Fruit fly (Drosophila melanogaster) Kc167 (cell line): ENCODE results near the gene CG14893.

ENCODE experiments used
- Myc ChIP-seq: fragments of >200 bp; optimal IDR thresholded peaks from 2 replicates; lab custom pipeline; 2017; ENCODE audit warnings: missing external identifiers
- Sin3A ChIP-seq: fragments of >200 bp; optimal IDR thresholded peaks from 2 replicates; lab custom pipeline; 2018; ENCODE audit warnings: missing external identifiers
- h ChIP-seq: fragments of >200 bp; optimal IDR thresholded peaks from 3 replicates; lab custom pipeline; 2018; ENCODE audit warnings: missing external identifiers
- insv ChIP-seq: fragments of >200 bp; optimal IDR thresholded peaks from 3 replicates; lab custom pipeline; 2018; ENCODE audit warnings: missing external identifiers
- psq ChIP-seq: fragments of >200 bp; optimal IDR thresholded peaks from 2 replicates; lab custom pipeline; 2017; ENCODE audit warnings: missing external identifiers
- ttk ChIP-seq: sonication (Bioruptor generic); optimal IDR thresholded peaks from 2 replicates; lab custom pipeline; 2017; ENCODE audit warnings: missing external identifiers

The CG14893 gene

DNA sequence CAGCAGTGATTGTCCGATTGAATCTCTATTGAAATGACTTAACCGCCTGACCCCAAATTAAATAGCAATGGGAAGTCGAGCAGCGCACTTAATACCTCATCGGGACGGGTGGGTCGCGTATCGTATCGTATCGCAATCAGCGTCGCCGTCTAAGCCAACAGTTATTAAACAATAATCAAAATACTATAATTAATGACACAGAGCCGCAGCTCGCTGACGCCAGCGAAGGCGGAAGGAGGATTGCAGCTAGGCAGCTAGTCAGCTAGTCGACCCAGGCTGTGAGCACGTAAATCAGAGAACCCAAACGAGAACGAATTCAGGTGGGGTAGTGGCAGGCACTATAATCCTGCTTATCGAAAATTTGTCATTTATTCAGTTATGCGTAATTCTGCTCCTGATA, 11.7 kb upstream of the CG14893 start, which contains the start of gene NPF:
NPF (plus strand) TSS at position 301 of the 400 bp plus-strand sequence.
- TF ChIP-seq ttk (no peak), psq (no peak), h (lab: Kevin White, UChicago) (no peak), Sin3A (lab: Kevin White, UChicago) (no peak)

DNA sequence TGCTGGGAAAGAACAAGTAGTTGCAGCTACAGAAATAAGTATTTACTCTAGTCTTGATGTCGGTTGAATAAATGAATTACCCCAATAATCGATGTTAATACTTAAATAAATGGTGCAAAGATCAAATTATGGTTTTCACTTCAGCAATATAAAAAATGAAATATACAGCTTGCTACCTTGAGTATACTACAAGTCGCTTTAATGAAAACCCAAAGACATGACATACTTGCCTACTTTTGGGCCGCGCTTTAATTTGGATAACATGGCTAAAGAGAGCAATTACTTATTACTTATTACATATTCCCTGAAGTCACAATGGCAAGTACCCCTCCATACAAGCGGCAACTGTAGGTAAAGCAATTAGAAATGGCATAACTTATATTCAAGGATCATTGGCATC, 9.3 kb upstream of the CG14893 start:
- no peak for TF ChIP-seq psq
- TF ChIP-seq Myc, result no peak
- TF ChIP-seq ttk, result no peak
- TF ChIP-seq Sin3A (lab: Kevin White, UChicago), result no peak
- no peak for TF ChIP-seq h (lab: Kevin White, UChicago)
- no peak for TF ChIP-seq insv (lab: Kevin White, UChicago)

DNA sequence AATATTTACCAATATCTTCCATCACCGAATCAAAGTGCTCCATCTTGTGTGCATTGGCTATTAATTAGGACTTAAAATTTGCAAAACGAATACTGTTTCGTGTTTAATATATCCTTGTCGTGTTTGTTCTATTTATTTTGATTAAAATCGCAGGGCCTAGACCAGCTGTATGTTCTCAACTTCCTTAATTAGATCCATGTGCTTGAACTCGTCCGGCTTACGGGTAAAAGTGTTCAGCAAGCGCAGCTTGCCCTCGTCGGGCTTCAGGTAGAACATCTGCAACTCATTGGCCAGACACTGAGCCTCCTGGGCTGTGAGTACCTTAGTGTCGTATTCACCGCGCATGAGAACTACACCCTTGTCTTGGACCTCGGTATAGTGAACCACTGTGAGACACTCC, 7.3 kb upstream of the CG14893 start, which contains the start of gene CG12783:
CG12783 (minus strand) TSS at position 101 of the 400 bp plus-strand sequence.
- TF ChIP-seq insv (lab: Kevin White, UChicago) (no peak), ttk (no peak), Sin3A (lab: Kevin White, UChicago) (no peak), psq (no peak), Myc (no peak)

DNA sequence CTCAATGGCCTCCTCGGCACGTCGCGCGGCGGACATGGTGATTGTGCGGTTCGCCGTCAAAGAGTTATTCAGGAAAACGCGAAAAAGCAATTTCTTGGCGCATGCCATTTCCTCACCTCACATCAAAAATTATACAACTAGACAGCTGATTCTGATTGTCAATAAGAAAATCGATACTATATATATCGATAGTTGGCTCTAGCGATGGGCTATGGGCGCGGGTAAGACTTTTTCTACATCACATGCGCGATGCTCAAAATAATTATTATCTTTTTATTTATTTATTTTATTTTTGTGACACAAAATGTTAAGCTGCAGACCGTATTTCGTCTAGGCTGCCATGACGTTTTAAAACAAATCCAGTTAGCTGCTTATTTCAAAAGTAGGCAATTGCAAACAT, 6.3 kb upstream of the CG14893 start, which contains the start of gene CG10340:
CG10340 (minus strand) TSS at position 151 of the 400 bp plus-strand sequence.
- TF ChIP-seq Sin3A (lab: Kevin White, UChicago), result no peak
- TF ChIP-seq Myc, result no peak
- no peak for TF ChIP-seq h (lab: Kevin White, UChicago)
- no peak for TF ChIP-seq insv (lab: Kevin White, UChicago)
- TF ChIP-seq ttk, result no peak
- TF ChIP-seq psq, result no peak

DNA sequence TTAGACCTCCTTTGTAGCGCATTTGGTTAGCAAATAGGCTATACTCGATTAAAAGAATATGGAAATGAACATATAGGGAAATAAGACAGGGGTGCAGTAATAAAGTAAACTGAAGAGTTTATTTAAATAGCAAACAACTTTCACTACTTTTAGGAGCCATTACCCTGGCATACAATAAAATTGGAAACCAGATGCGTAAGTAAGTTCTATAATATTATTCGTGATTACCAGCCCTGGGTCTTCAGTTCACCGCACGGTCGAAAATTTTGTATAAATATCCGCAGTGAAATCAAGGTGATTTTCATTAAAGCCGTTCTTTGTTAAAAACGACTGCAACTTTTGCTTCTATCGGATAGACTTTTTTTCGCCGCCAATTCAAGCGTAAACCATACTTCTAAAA, 5.6 kb upstream of the CG14893 start, which contains the start of gene CG17562:
CG17562 (plus strand) TSS at position 301 of the 400 bp plus-strand sequence.
- TF ChIP-seq h (lab: Kevin White, UChicago), result no peak
- no peak for TF ChIP-seq Sin3A (lab: Kevin White, UChicago)
- TF ChIP-seq ttk, result no peak
- no peak for TF ChIP-seq insv (lab: Kevin White, UChicago)
- no peak for TF ChIP-seq psq
- no peak for TF ChIP-seq Myc

DNA sequence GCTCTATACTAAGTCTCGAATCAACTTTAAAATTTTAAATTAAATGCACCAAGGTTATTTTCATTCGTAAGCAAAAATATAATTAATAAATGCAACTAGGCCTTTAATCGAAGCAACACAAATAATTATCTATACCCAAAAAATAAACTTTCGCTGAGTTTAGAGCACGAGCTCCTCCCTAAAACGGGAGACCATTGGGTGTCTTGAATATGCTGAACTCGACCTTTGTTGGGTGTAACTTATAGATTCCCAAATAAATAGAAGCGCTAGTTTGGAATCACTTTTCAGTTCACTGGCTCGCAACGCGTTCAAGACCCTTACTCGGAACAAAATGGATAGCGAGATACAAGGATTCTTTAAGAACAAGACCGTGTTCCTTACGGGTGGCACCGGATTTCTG, 2.9 kb upstream of the CG14893 start, which contains the start of gene CG17560:
CG17560 (plus strand) TSS at position 301 of the 400 bp plus-strand sequence.
- TF ChIP-seq Sin3A (lab: Kevin White, UChicago) (no peak), ttk (no peak), psq (no peak)

DNA sequence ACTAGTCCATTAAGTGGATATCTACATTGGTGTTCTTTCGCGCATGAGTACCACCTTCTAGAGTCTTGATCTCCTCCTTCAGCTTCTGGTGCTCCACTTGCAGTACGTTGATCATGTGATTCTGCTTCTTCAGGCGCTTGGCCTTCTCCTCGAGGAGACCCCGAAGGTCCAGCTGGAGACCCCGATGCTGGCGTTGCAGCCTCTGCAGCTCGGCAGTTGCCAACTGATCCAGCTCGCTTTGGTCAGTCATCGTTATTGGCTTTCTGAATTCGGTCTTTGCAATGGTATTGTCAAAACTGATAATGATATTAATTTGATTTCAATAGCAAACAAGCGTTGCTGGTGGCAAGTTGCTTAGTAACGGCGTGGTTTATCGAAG, 3.8 kb downstream of the CG14893 start, which contains the start of gene Ccdc114:
Ccdc114 (minus strand) TSS at position 347 of the 379 bp plus-strand sequence.
- TF ChIP-seq psq (no peak), Sin3A (lab: Kevin White, UChicago) (no peak), Myc (no peak), ttk (no peak), h (lab: Kevin White, UChicago) (no peak), insv (lab: Kevin White, UChicago) (no peak)

DNA sequence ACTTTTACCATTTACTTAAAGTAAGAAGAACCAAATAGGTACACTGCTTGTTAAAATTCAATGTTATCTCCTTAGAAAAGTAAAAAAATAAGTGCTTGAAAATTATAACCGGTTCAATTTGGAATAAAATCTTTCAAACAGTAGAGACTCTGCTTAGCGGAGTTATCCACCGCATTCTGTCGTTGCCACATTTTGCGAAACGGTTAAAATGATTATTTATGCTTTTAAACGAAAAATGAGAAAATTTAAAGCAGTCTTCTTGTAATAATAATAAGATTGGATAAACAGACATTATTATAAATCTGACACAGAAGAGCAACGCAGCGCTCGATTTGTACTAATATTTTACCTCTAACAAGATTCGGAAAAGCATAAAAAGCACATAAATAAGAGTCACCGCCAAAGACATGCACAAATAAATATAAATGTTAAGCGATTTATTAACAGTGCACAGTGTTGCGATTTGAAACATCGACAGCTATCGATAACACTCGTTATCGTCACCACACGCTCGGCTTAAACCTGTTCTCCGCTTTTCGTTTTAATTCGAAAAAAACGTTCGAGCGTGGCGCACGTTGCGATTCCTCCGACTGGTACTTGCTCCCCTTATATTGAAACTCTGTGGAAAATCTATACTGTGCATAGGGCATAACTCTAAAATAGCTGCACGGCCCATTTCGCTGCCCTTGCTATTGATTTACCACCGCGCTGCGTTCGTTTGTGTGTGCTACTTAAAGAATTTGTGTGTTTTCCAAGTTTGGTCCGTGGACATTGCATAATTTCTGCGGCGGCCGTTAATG, 4.4 kb downstream of the CG14893 start, which contains the start of gene Fas1:
Fas1 (plus strand) TSS at position 489 of the 800 bp plus-strand sequence.
- no peak for TF ChIP-seq psq
- no peak for TF ChIP-seq Sin3A (lab: Kevin White, UChicago)
- TF ChIP-seq Myc, result no peak
- no peak for TF ChIP-seq h (lab: Kevin White, UChicago)
- TF ChIP-seq ttk, result no peak
- TF ChIP-seq insv (lab: Kevin White, UChicago), result no peak

DNA sequence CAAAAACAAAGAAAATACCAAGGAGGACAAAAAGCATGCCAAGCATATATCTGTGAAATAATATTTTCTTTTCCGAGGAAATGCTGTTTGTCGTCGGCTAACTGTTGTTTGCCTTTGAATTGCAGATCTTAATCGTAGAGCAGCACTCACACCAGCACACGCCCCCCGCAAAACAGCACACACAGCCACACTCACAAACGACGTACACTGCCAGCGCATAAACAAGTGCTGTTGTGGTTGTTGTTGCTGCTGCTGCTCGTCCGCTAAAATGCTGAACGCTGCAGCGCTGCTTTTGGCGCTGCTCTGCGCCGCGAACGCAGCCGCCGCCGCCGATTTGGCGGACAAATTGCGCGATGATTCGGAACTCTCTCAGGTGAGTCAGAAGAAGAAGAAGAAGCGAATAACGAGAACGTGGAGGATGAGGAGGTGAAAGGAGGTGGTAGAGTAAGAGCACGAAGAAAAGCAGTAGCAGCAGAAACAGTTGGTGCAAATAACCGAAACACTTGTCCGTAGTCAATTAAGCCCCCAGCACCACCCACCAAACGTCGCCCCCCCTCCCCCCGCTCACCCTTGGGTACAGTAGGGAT, 5.4 kb downstream of the CG14893 start:
- TF ChIP-seq psq (no peak), h (lab: Kevin White, UChicago) (no peak), Sin3A (lab: Kevin White, UChicago) (no peak), ttk (no peak), Myc (no peak), insv (lab: Kevin White, UChicago) (no peak)

DNA sequence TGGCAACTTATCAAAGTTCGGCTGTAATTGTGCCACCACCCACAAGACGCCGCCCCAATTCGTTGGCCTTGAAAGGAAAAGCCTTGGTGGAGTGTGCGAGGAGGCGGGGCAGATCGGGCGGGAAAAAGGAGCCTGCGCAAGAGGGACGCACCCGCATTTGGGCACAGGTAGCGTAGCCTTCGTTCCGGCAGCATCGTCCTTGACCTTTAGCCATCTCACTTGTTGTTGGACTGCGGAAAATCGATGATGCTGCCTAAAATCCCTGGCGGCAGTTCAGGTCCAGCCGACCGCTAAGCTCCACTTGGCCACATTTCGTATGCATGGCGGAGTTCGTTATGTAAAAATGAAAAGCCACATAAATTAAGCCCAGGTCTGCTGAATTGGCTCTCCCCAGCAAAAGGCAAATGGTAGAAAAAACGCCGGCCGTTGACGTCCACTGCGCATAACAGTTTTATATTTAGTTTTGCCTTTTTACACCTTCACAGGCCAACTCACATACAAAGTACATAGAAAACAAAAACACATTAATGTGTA, 6.4 kb downstream of the CG14893 start:
- TF ChIP-seq insv (lab: Kevin White, UChicago) (no peak), Myc (no peak), psq (no peak), h (lab: Kevin White, UChicago) (no peak), ttk (no peak), Sin3A (lab: Kevin White, UChicago) (no peak)

DNA sequence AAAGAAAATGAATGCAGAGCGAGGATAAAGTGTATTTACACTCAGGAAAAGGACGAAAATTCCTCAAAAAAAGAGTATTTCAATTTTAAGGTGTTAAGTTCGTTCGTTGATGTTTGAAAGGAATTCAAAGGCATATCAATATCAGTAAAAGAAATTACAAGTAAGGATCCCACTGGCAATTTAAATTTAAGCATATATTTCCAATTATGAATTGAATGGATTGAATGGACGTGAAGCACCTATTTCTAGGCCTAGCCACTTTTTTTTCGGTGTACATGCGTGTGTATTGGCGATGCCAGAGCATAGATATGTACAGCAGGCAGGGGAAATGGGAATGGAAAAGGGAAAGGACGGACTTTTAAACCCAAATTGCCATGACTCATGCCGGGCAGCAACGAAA, 10.0 kb downstream of the CG14893 start:
- TF ChIP-seq h (lab: Kevin White, UChicago), result no peak
- no peak for TF ChIP-seq Myc
- TF ChIP-seq Sin3A (lab: Kevin White, UChicago), result no peak
- no peak for TF ChIP-seq insv (lab: Kevin White, UChicago)
- TF ChIP-seq ttk, result no peak
- TF ChIP-seq psq, result no peak

DNA sequence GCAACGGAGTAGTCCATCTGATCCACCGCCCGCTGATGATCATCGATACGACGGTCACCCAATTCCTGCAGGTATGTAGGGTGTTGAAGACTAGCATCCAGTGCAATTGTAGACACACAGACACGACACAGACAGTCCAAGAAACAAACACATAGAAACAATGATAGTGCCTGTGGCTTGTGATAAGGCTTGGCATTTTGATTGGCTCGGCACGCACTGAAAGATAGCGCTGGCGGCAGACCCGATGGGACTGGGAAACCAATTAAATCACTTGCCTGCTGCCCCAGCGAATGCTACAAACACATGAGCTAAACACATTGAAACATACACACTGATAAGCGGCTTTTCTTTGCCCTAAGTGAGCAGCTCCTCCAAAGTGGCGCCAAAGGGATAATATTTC, 12.1 kb downstream of the CG14893 start:
- TF ChIP-seq psq (no peak), Sin3A (lab: Kevin White, UChicago) (no peak), ttk (no peak), h (lab: Kevin White, UChicago) (no peak), insv (lab: Kevin White, UChicago) (no peak), Myc (no peak)
